Worm (Caenorhabditis elegans) whole organism, L1 larva: ENCODE measurements around the gene mboa-7.
A peak's percentile ranks its signal among the peaks of the same experiment; 100 is the strongest.

Experiments
- F16B12.6 ChIP-seq: fragments of 150-350 bp; optimal IDR thresholded peaks from 2 replicates; lab custom pipeline; 2014; ENCODE audit warnings: missing biosample characterization, missing genetic modification characterization
- Y116A8C.19 ChIP-seq: sonication (generic microtip); optimal IDR thresholded peaks from 2 replicates; lab custom pipeline; 2016; ENCODE audit warnings: missing compliant biosample characterization, missing genetic modification characterization, borderline replicate concordance
- aha-1 ChIP-seq: fragments of 150-350 bp; optimal IDR thresholded peaks from 2 replicates; lab custom pipeline; 2014; ENCODE audit warnings: missing biosample characterization, missing genetic modification characterization
- aly-2 ChIP-seq: fragments of 150-350 bp; optimal IDR thresholded peaks from 2 replicates; lab custom pipeline; 2014; ENCODE audit warnings: missing biosample characterization, missing genetic modification characterization
- ceh-63 ChIP-seq: fragments of 200-800 bp; sonication (Bioruptor generic); optimal IDR thresholded peaks from 2 replicates; lab custom pipeline; 2018; ENCODE audit warnings: mild to moderate bottlenecking, missing genetic modification characterization, missing compliant biosample characterization
- ceh-82 ChIP-seq, 3 experiments: fragments of 150-350 bp in 1 of 3; sonication (generic microtip) in 2 of 3; optimal IDR thresholded peaks; 2 replicates each; lab custom pipeline; 2014 to 2017; ENCODE audit warnings: missing biosample characterization in 3 of 3, missing genetic modification characterization in 3 of 3
- ces-1 ChIP-seq: fragments of 150-350 bp; optimal IDR thresholded peaks from 2 replicates; lab custom pipeline; 2014; ENCODE audit warnings: missing biosample characterization, missing genetic modification reagents, missing genetic modification characterization
- dpl-1 ChIP-seq, 3 experiments: fragments of 150-350 bp in 2 of 3; sonication (generic microtip) in 1 of 3; optimal IDR thresholded peaks; 2 replicates each; lab custom pipeline; 2014 to 2017; ENCODE audit warnings: missing biosample characterization in 3 of 3, missing genetic modification characterization in 3 of 3, missing genetic modification reagents in 3 of 3
- dsc-1 ChIP-seq: sonication (generic microtip); optimal IDR thresholded peaks from 2 replicates; lab custom pipeline; 2016; ENCODE audit warnings: mild to moderate bottlenecking, missing genetic modification characterization, missing compliant biosample characterization
- efl-1 ChIP-seq, 4 experiments: fragments of 150-350 bp; optimal IDR thresholded peaks in 3 of 4; peaks in 1 of 4; 1 replicate in 1 of 4; 2 replicates in 3 of 4; lab custom pipeline; 2014; ENCODE audit warnings: missing biosample characterization in 2 of 4, missing genetic modification characterization in 2 of 4, missing genetic modification reagents in 2 of 4
- efl-3 ChIP-seq: fragments of 200-800 bp; sonication (Bioruptor generic); optimal IDR thresholded peaks from 2 replicates; lab custom pipeline; 2018; ENCODE audit warnings: mild to moderate bottlenecking, missing genetic modification characterization, missing compliant biosample characterization
- egl-13 ChIP-seq: sonication (generic microtip); optimal IDR thresholded peaks from 2 replicates; lab custom pipeline; 2016; ENCODE audit warnings: missing genotype, missing genetic modification reagents, missing genetic modification characterization, missing compliant biosample characterization
- elt-2 ChIP-seq: sonication (generic microtip); optimal IDR thresholded peaks from 2 replicates; lab custom pipeline; 2016; ENCODE audit warnings: missing genetic modification characterization, mild to moderate bottlenecking, inconsistent platforms, missing compliant biosample characterization, missing genetic modification reagents
- elt-3 ChIP-seq, 6 experiments: fragments of 150-350 bp in 1 of 6; sonication (generic microtip); optimal IDR thresholded peaks; 2 replicates each; lab custom pipeline; 2017 to 2018; ENCODE audit warnings: missing biosample characterization in 6 of 6, missing genetic modification characterization in 6 of 6, inconsistent platforms in 1 of 6
- fkh-8 ChIP-seq: sonication (generic microtip); optimal IDR thresholded peaks from 2 replicates; lab custom pipeline; 2016; ENCODE audit warnings: mild to moderate bottlenecking, missing genetic modification characterization, missing compliant biosample characterization
- fos-1 ChIP-seq: fragments of 150-350 bp; optimal IDR thresholded peaks from 2 replicates; lab custom pipeline; 2014; ENCODE audit warnings: missing biosample characterization, missing genetic modification characterization
- hlh-17 ChIP-seq: fragments of 200-800 bp; sonication (Bioruptor generic); optimal IDR thresholded peaks from 2 replicates; lab custom pipeline; 2018; ENCODE audit warnings: missing genetic modification characterization, mild to moderate bottlenecking, missing compliant biosample characterization, moderate library complexity, borderline replicate concordance
- hlh-4 ChIP-seq: sonication (generic microtip); optimal IDR thresholded peaks from 2 replicates; lab custom pipeline; 2016; ENCODE audit warnings: mild to moderate bottlenecking, missing genetic modification characterization, missing compliant biosample characterization
- irx-1 ChIP-seq: sonication (generic microtip); optimal IDR thresholded peaks from 2 replicates; lab custom pipeline; 2016; ENCODE audit warnings: missing genetic modification characterization, missing compliant biosample characterization
- isw-1 ChIP-seq: fragments of 200-800 bp; sonication (Bioruptor generic); IDR thresholded peaks from 2 replicates; pipeline ENCODE4 v1.3.6; 2022; ENCODE audit warnings: missing genetic modification characterization, missing compliant biosample characterization
- lin-13 ChIP-seq: fragments of 150-350 bp; optimal IDR thresholded peaks from 2 replicates; lab custom pipeline; 2014; ENCODE audit warnings: missing biosample characterization, missing genetic modification reagents, missing genetic modification characterization
- lin-39 ChIP-seq: fragments of 150-350 bp; optimal IDR thresholded peaks from 2 replicates; lab custom pipeline; 2014; ENCODE audit warnings: missing biosample characterization, missing genetic modification reagents, missing genetic modification characterization
- lir-3 ChIP-seq: sonication (generic microtip); optimal IDR thresholded peaks from 2 replicates; lab custom pipeline; 2016; ENCODE audit warnings: mild to moderate bottlenecking, missing genetic modification characterization, moderate library complexity, missing compliant biosample characterization; ENCODE audit not compliant: poor library complexity
- mab-9 ChIP-seq: fragments of 200-800 bp; sonication (Bioruptor generic); IDR thresholded peaks from 2 replicates; pipeline ENCODE4 v1.3.6; 2022; ENCODE audit warnings: missing genetic modification reagents, missing genetic modification characterization, missing compliant biosample characterization
- mef-2 ChIP-seq: fragments of 150-350 bp; optimal IDR thresholded peaks from 2 replicates; lab custom pipeline; 2014; ENCODE audit warnings: missing biosample characterization, missing genetic modification characterization
- mep-1 ChIP-seq: fragments of 150-350 bp; optimal IDR thresholded peaks from 2 replicates; lab custom pipeline; 2014; ENCODE audit warnings: missing biosample characterization, missing genetic modification characterization
- nhr-11 ChIP-seq: fragments of 150-350 bp; optimal IDR thresholded peaks from 2 replicates; lab custom pipeline; 2014; ENCODE audit warnings: missing biosample characterization, missing genetic modification characterization
- nhr-19 ChIP-seq: fragments of 200-800 bp; sonication (Bioruptor generic); conservative IDR thresholded peaks from 2 replicates; pipeline ENCODE4 v1.3.6; 2022; ENCODE audit warnings: missing genetic modification characterization, missing compliant biosample characterization
- nhr-20 ChIP-seq: sonication (generic microtip); optimal IDR thresholded peaks from 2 replicates; lab custom pipeline; 2016; ENCODE audit warnings: mild to moderate bottlenecking, missing genetic modification characterization, missing compliant biosample characterization
- nhr-47 ChIP-seq: sonication (generic microtip); optimal IDR thresholded peaks from 2 replicates; lab custom pipeline; 2016; ENCODE audit warnings: mild to moderate bottlenecking, missing genetic modification characterization, moderate library complexity, missing compliant biosample characterization
- nhr-71 ChIP-seq: sonication (generic microtip); optimal IDR thresholded peaks from 2 replicates; lab custom pipeline; 2016; ENCODE audit warnings: mild to moderate bottlenecking, missing genetic modification characterization, moderate library complexity, missing compliant biosample characterization
- nhr-76 ChIP-seq: sonication (generic microtip); optimal IDR thresholded peaks from 2 replicates; lab custom pipeline; 2017; ENCODE audit warnings: missing biosample characterization, missing genetic modification characterization
- nhr-77 ChIP-seq: fragments of 150-350 bp; optimal IDR thresholded peaks from 2 replicates; lab custom pipeline; 2014; ENCODE audit warnings: missing biosample characterization, missing genetic modification characterization
- nhr-84 ChIP-seq: sonication (generic microtip); optimal IDR thresholded peaks from 2 replicates; lab custom pipeline; 2017; ENCODE audit warnings: missing biosample characterization, missing genetic modification characterization
- nhr-90 ChIP-seq: sonication (generic microtip); optimal IDR thresholded peaks from 2 replicates; lab custom pipeline; 2016; ENCODE audit warnings: mild to moderate bottlenecking, missing genetic modification characterization, missing compliant biosample characterization; ENCODE audit not compliant: poor library complexity
- rnt-1 ChIP-seq: sonication (generic microtip); optimal IDR thresholded peaks from 2 replicates; lab custom pipeline; 2016; ENCODE audit warnings: mild to moderate bottlenecking, missing genetic modification characterization, moderate library complexity, missing compliant biosample characterization
- skn-1 ChIP-seq: fragments of 150-350 bp; optimal IDR thresholded peaks from 2 replicates; lab custom pipeline; 2014; ENCODE audit warnings: missing biosample characterization, missing genetic modification characterization
- snu-23 ChIP-seq: sonication (generic microtip); optimal IDR thresholded peaks from 2 replicates; lab custom pipeline; 2016; ENCODE audit warnings: missing genetic modification characterization, missing compliant biosample characterization
- sox-4 ChIP-seq: sonication (generic microtip); optimal IDR thresholded peaks from 2 replicates; lab custom pipeline; 2016; ENCODE audit warnings: missing genetic modification characterization, missing compliant biosample characterization
- sptf-1 ChIP-seq: fragments of 150-350 bp; optimal IDR thresholded peaks from 2 replicates; lab custom pipeline; 2014; ENCODE audit warnings: missing biosample characterization, missing genetic modification characterization
- sup-37 ChIP-seq: fragments of 200-800 bp; sonication (Bioruptor generic); optimal IDR thresholded peaks from 2 replicates; lab custom pipeline; 2018; ENCODE audit warnings: mild to moderate bottlenecking, missing genetic modification characterization, missing compliant biosample characterization
- swsn-7 ChIP-seq: sonication (generic microtip); optimal IDR thresholded peaks from 2 replicates; lab custom pipeline; 2016; ENCODE audit warnings: missing genetic modification characterization, missing compliant biosample characterization
- tbx-2 ChIP-seq: sonication (generic microtip); optimal IDR thresholded peaks from 2 replicates; lab custom pipeline; 2016; ENCODE audit warnings: missing genetic modification characterization, missing compliant biosample characterization
- unc-30 ChIP-seq: sonication (generic microtip); optimal IDR thresholded peaks from 2 replicates; lab custom pipeline; 2017; ENCODE audit warnings: missing biosample characterization, missing genetic modification characterization
- unc-98 ChIP-seq: fragments of 200-800 bp; sonication (Bioruptor generic); IDR thresholded peaks from 2 replicates; pipeline ENCODE4 v1.3.6; 2022; ENCODE audit warnings: missing genetic modification characterization, missing compliant biosample characterization
- vab-15 ChIP-seq: sonication (generic microtip); optimal IDR thresholded peaks from 2 replicates; lab custom pipeline; 2017; ENCODE audit warnings: missing genotype, mild to moderate bottlenecking, missing genetic modification characterization, missing compliant biosample characterization
- xbp-1 ChIP-seq: sonication (generic microtip); optimal IDR thresholded peaks from 2 replicates; lab custom pipeline; 2016; ENCODE audit warnings: missing genetic modification characterization, missing compliant biosample characterization
- zag-1 ChIP-seq: fragments of 150-350 bp; optimal IDR thresholded peaks from 2 replicates; lab custom pipeline; 2014; ENCODE audit warnings: missing biosample characterization, missing genetic modification characterization

Gene mboa-7

ce11 chrX:10568385-10569149 lies 44.2 kb upstream of the mboa-7 start (continued):
- TF ChIP-seq unc-98 (GFP tag; lab: Robert Waterston, UW), result no peak
- TF ChIP-seq isw-1 (GFP tag; lab: Robert Waterston, UW), result peak; percentile 79
- TF ChIP-seq nhr-20 (tag; lab: Kevin White, UChicago), result peak; percentile 98
- TF ChIP-seq nhr-11 (tag; lab: Kevin White, UChicago), result peak; percentile 87
- no peak for TF ChIP-seq ces-1 (GFP tag; lab: Kevin White, UChicago)
- peak; percentile 83 for TF ChIP-seq mef-2 (tag; lab: Kevin White, UChicago)
- TF ChIP-seq nhr-84 (tag; lab: Kevin White, UChicago), result no peak
- TF ChIP-seq lin-13 (GFP tag; lab: Kevin White, UChicago), result peak; percentile 74
- TF ChIP-seq nhr-76, result no peak
- no peak for TF ChIP-seq unc-30 (tag; lab: Kevin White, UChicago)
- TF ChIP-seq ceh-82 (tag; optimal IDR thresholded peaks at IDR 0.05; lab: Kevin White, UChicago), result peak; percentile 79 to 92 (median 84)
- TF ChIP-seq sox-4 (tag; lab: Kevin White, UChicago), result peak; percentile 70
- no peak for TF ChIP-seq Y116A8C.19
- TF ChIP-seq dsc-1 (tag; lab: Kevin White, UChicago), result peak; percentile 94
- TF ChIP-seq mab-9 (GFP tag; lab: Robert Waterston, UW), result peak; percentile 85
- TF ChIP-seq rnt-1, result peak; percentile 88
- TF ChIP-seq ceh-63 (GFP tag; lab: Kevin White, UChicago), result peak; percentile 81
- peak; percentile 28 for TF ChIP-seq aha-1 (tag; lab: Kevin White, UChicago)
- peak; percentile 91 for TF ChIP-seq nhr-90 (tag; lab: Kevin White, UChicago)
- TF ChIP-seq dpl-1 (GFP tag; optimal IDR thresholded peaks at IDR 0.05; lab: Kevin White, UChicago), result peak; percentile 59 to 74 (median 61)
- TF ChIP-seq lin-39 (tag; lab: Kevin White, UChicago), result peak; percentile 43
- peak; percentile 98 for TF ChIP-seq tbx-2
- no peak for TF ChIP-seq hlh-4 (tag; lab: Kevin White, UChicago)
- TF ChIP-seq fkh-8 (tag; lab: Kevin White, UChicago), result peak; percentile 91
- peak; percentile 53 for TF ChIP-seq vab-15 (tag; lab: Kevin White, UChicago)
- TF ChIP-seq elt-2 (tag; lab: Kevin White, UChicago), result peak; percentile 67
- TF ChIP-seq xbp-1 (tag; lab: Kevin White, UChicago), result peak; percentile 93
- peak; percentile 96 for TF ChIP-seq egl-13 (tag; lab: Kevin White, UChicago)
- peak; percentile 96 for TF ChIP-seq nhr-47
- peak; percentile 97 for TF ChIP-seq snu-23 (GFP tag; lab: Kevin White, UChicago)
- peak; percentile 93 for TF ChIP-seq skn-1 (tag; lab: Kevin White, UChicago)
- no peak for TF ChIP-seq efl-3 (GFP tag; lab: Kevin White, UChicago)
- TF ChIP-seq irx-1 (tag; lab: Kevin White, UChicago), result peak; percentile 87
- TF ChIP-seq sptf-1, result no peak
- peak; percentile 61 for TF ChIP-seq F16B12.6 (tag; lab: Kevin White, UChicago)
- TF ChIP-seq hlh-17 (GFP tag; lab: Kevin White, UChicago), result no peak
- no peak for TF ChIP-seq sup-37 (GFP tag; lab: Kevin White, UChicago)
- peak; percentile 21 for TF ChIP-seq aly-2
- TF ChIP-seq nhr-71 (tag; lab: Kevin White, UChicago), result peak; percentile 99
- TF ChIP-seq nhr-77 (tag; lab: Kevin White, UChicago), result peak; percentile 88
- peak; percentile 96 for TF ChIP-seq mep-1 (tag; lab: Kevin White, UChicago)
- peak; percentile 56 for TF ChIP-seq fos-1
- peak; percentile 77 for TF ChIP-seq zag-1 (tag; lab: Kevin White, UChicago)
- TF ChIP-seq efl-1 (optimal IDR thresholded peaks at IDR 0.05; lab: Kevin White, UChicago), result peak; percentile 74 to 85
- TF ChIP-seq efl-1 (GFP tag; optimal IDR thresholded peaks at IDR 0.05 in 1 of 2; lab: Kevin White, UChicago), result peak; percentile 51 to 97
- TF ChIP-seq lir-3, result peak; percentile 82
- TF ChIP-seq swsn-7 (tag; lab: Kevin White, UChicago), result peak; percentile 99
- peak in 2 of 6 experiments; percentile 33 to 91 for TF ChIP-seq elt-3 (tag; optimal IDR thresholded peaks at IDR 0.05; lab: Kevin White, UChicago)
- TF ChIP-seq nhr-19 (GFP tag; lab: Robert Waterston, UW), result peak; percentile 87
